Fruit fly (Drosophila melanogaster) whole organism, embryonic: Measurements from ENCODE around the gene CG1703.

Experiments used
- Atf3 ChIP-seq: fragments of 200-800 bp; sonication (Bioruptor generic); optimal IDR thresholded peaks from 3 replicates; lab custom pipeline; 2016; ENCODE audit warnings: missing biosample characterization, missing genetic modification characterization
- CG12104 ChIP-seq: fragments of 200-800 bp; sonication (Bioruptor generic); optimal IDR thresholded peaks from 3 replicates; lab custom pipeline; 2016; ENCODE audit warnings: missing biosample characterization, missing genetic modification characterization
- CG13424 ChIP-seq: fragments of 200-800 bp; sonication (Bioruptor generic); optimal IDR thresholded peaks from 2 replicates; lab custom pipeline; 2019; ENCODE audit warnings: missing biosample characterization, mild to moderate bottlenecking, missing genetic modification characterization, moderate library complexity
- CG1603 ChIP-seq: fragments of 200-800 bp; sonication (Bioruptor generic); optimal IDR thresholded peaks from 2 replicates; lab custom pipeline; 2019; ENCODE audit warnings: missing biosample characterization, mild to moderate bottlenecking, missing genetic modification characterization, moderate library complexity
- CG17328 ChIP-seq: fragments of 200-800 bp; sonication (Bioruptor generic); IDR thresholded peaks from 2 replicates; pipeline ENCODE4 v1.3.6; 2022; ENCODE audit warnings: missing biosample characterization, missing genetic modification characterization
- CG30403 ChIP-seq: fragments of 200-800 bp; sonication (Bioruptor generic); optimal IDR thresholded peaks from 3 replicates; lab custom pipeline; 2016; ENCODE audit warnings: missing biosample characterization, missing genetic modification characterization
- CG30431 ChIP-seq: fragments of 200-800 bp; sonication (Bioruptor generic); optimal IDR thresholded peaks from 2 replicates; lab custom pipeline; 2017; ENCODE audit warnings: missing biosample characterization, missing genetic modification characterization
- CG8944 ChIP-seq: fragments of 200-800 bp; sonication (Bioruptor generic); optimal IDR thresholded peaks from 3 replicates; lab custom pipeline; 2016; ENCODE audit warnings: missing biosample characterization, missing genetic modification characterization
- CG9437 ChIP-seq: fragments of 200-800 bp; sonication (Bioruptor generic); optimal IDR thresholded peaks from 2 replicates; lab custom pipeline; 2018; ENCODE audit warnings: missing biosample characterization, mild to moderate bottlenecking, missing genetic modification characterization
- CG9876 ChIP-seq: fragments of 200-800 bp; sonication (Bioruptor generic); optimal IDR thresholded peaks from 2 replicates; lab custom pipeline; 2016; ENCODE audit warnings: missing biosample characterization, missing genetic modification characterization
- Deaf1 ChIP-seq: fragments of 200-800 bp; optimal IDR thresholded peaks from 3 replicates; lab custom pipeline; 2019; ENCODE audit warnings: missing biosample characterization, mild to moderate bottlenecking, missing genetic modification characterization, moderate library complexity
- Dfd ChIP-seq, 2 experiments: fragments of >200 bp; optimal IDR thresholded peaks; 2 replicates each; lab custom pipeline; 2017; ENCODE audit warnings: missing biosample characterization in 2 of 2, missing genetic modification characterization in 2 of 2
- HLHmδ ChIP-seq: fragments of 200-800 bp; sonication (Bioruptor generic); optimal IDR thresholded peaks from 2 replicates; lab custom pipeline; 2018; ENCODE audit warnings: missing biosample characterization, mild to moderate bottlenecking, missing genetic modification characterization, moderate library complexity
- Hr78 ChIP-seq, 2 experiments: fragments of 200-800 bp in 1 of 2; fragments of >200 bp in 1 of 2; sonication (Bioruptor generic) in 1 of 2; optimal IDR thresholded peaks; 2 replicates each; lab custom pipeline; 2017 to 2019; ENCODE audit warnings: missing biosample characterization in 2 of 2, missing genetic modification characterization in 2 of 2, mild to moderate bottlenecking in 1 of 2, moderate library complexity in 1 of 2
- Med ChIP-seq: fragments of 200-800 bp; sonication (Bioruptor generic); peaks from one replicate; lab custom pipeline; 2016; ENCODE audit warnings: missing biosample characterization, missing genetic modification characterization, mild to moderate bottlenecking, inconsistent platforms, moderate library complexity
- Oaz ChIP-seq: fragments of 200-800 bp; sonication (Bioruptor generic); IDR thresholded peaks from 2 replicates; pipeline ENCODE4 v1.3.6; 2022; ENCODE audit warnings: missing biosample characterization, missing genetic modification characterization
- Pdp1 ChIP-seq, 2 experiments: fragments of 200-800 bp; sonication (Bioruptor generic); optimal IDR thresholded peaks; 3 replicates each; lab custom pipeline; 2016; ENCODE audit warnings: missing biosample characterization in 2 of 2, missing genetic modification characterization in 2 of 2, mild to moderate bottlenecking in 1 of 2, moderate library complexity in 1 of 2
- Sox100B ChIP-seq: fragments of 200-800 bp; sonication (Bioruptor generic); optimal IDR thresholded peaks from 3 replicates; lab custom pipeline; 2018; ENCODE audit warnings: missing biosample characterization, mild to moderate bottlenecking, missing genetic modification characterization
- ara ChIP-seq: fragments of 200-800 bp; sonication (Bioruptor generic); IDR thresholded peaks from 2 replicates; pipeline ENCODE4 v1.3.6; 2022; ENCODE audit warnings: missing biosample characterization, missing genetic modification characterization
- bab2 ChIP-seq: fragments of 200-800 bp; sonication (Bioruptor generic); optimal IDR thresholded peaks from 2 replicates; lab custom pipeline; 2016; ENCODE audit warnings: missing biosample characterization, missing genetic modification characterization
- bbx ChIP-seq: fragments of 200-800 bp; sonication (Bioruptor generic); IDR thresholded peaks from 2 replicates; pipeline ENCODE4 v1.3.6; 2022; ENCODE audit warnings: missing biosample characterization, missing genetic modification characterization; ENCODE audit not compliant: partially characterized antibody
- bcd ChIP-seq: fragments of 200-800 bp; sonication (Bioruptor generic); optimal IDR thresholded peaks from 2 replicates; lab custom pipeline; 2017; ENCODE audit warnings: missing biosample characterization, mild to moderate bottlenecking, missing genetic modification characterization
- chm ChIP-seq: fragments of 200-800 bp; sonication (Bioruptor generic); IDR thresholded peaks from 2 replicates; pipeline ENCODE4 v1.3.6; 2022; ENCODE audit warnings: missing biosample characterization, missing genetic modification characterization
- dati ChIP-seq: fragments of 200-800 bp; sonication (Bioruptor generic); IDR thresholded peaks from 2 replicates; pipeline ENCODE4 v1.3.6; 2022; ENCODE audit warnings: missing biosample characterization, missing genetic modification characterization
- dmrt11E ChIP-seq: fragments of 200-800 bp; sonication (Bioruptor generic); optimal IDR thresholded peaks from 3 replicates; lab custom pipeline; 2018; ENCODE audit warnings: missing biosample characterization, mild to moderate bottlenecking, missing genetic modification characterization, moderate library complexity
- emc ChIP-seq: fragments of 200-800 bp; sonication (Bioruptor generic); optimal IDR thresholded peaks from 2 replicates; lab custom pipeline; 2016; ENCODE audit warnings: missing biosample characterization, missing genetic modification characterization
- fd3F ChIP-seq: fragments of 200-800 bp; sonication (Bioruptor generic); optimal IDR thresholded peaks from 2 replicates; lab custom pipeline; 2018; ENCODE audit warnings: missing biosample characterization, mild to moderate bottlenecking, missing genetic modification characterization, moderate library complexity
- gfzf ChIP-seq: fragments of 200-800 bp; sonication (Bioruptor generic); optimal IDR thresholded peaks from 2 replicates; lab custom pipeline; 2016; ENCODE audit warnings: missing biosample characterization, mild to moderate bottlenecking, missing genetic modification characterization, moderate library complexity
- hbn ChIP-seq: fragments of 200-800 bp; sonication (Bioruptor generic); IDR thresholded peaks from 2 replicates; pipeline ENCODE4 v1.3.6; 2022; ENCODE audit warnings: missing biosample characterization, missing genetic modification characterization; ENCODE audit not compliant: partially characterized antibody
- hkb ChIP-seq, 2 experiments: fragments of 200-800 bp in 1 of 2; fragments of >200 bp in 1 of 2; sonication (Bioruptor generic) in 1 of 2; IDR thresholded peaks in 1 of 2; optimal IDR thresholded peaks in 1 of 2; 2 replicates each; pipeline versions ENCODE4 v1.3.6 to Lab custom; 2017 to 2022; ENCODE audit warnings: missing biosample characterization in 1 of 2, missing genetic modification characterization in 1 of 2
- jumu ChIP-seq: fragments of 200-800 bp; sonication (Bioruptor generic); optimal IDR thresholded peaks from 3 replicates; lab custom pipeline; 2016; ENCODE audit warnings: missing biosample characterization, missing genetic modification characterization
- lbe ChIP-seq: fragments of 200-800 bp; sonication (Bioruptor generic); optimal IDR thresholded peaks from 2 replicates; lab custom pipeline; 2016; ENCODE audit warnings: missing biosample characterization, mild to moderate bottlenecking, missing genetic modification characterization
- lola ChIP-seq, 3 experiments: fragments of >200 bp in 2 of 3; fragments of 200-800 bp in 1 of 3; sonication (Bioruptor generic) in 1 of 3; optimal IDR thresholded peaks; 2 replicates each; lab custom pipeline; 2017 to 2019; ENCODE audit warnings: missing biosample characterization in 3 of 3, missing genetic modification characterization in 3 of 3, mild to moderate bottlenecking in 1 of 3, moderate library complexity in 1 of 3
- peb ChIP-seq: fragments of 200-800 bp; sonication (Bioruptor generic); IDR thresholded peaks from 2 replicates; pipeline ENCODE4 v1.3.6; 2022; ENCODE audit warnings: missing biosample characterization, missing genetic modification characterization
- pho ChIP-seq: fragments of 200-800 bp; sonication (Bioruptor generic); optimal IDR thresholded peaks from 2 replicates; lab custom pipeline; 2016; ENCODE audit warnings: missing biosample characterization, missing genetic modification characterization
- pum ChIP-seq: fragments of 200-800 bp; sonication (Bioruptor generic); optimal IDR thresholded peaks from 2 replicates; lab custom pipeline; 2016; ENCODE audit warnings: missing biosample characterization, missing genetic modification characterization
- rib ChIP-seq: fragments of 200-800 bp; sonication (Bioruptor generic); IDR thresholded peaks from 2 replicates; pipeline ENCODE4 v1.3.6; 2022; ENCODE audit warnings: missing biosample characterization, missing genetic modification characterization
- schlank ChIP-seq: fragments of 200-800 bp; sonication (Bioruptor generic); optimal IDR thresholded peaks from 2 replicates; lab custom pipeline; 2018; ENCODE audit warnings: missing biosample characterization, mild to moderate bottlenecking, missing genetic modification characterization
- sens ChIP-seq: fragments of 200-800 bp; sonication (Bioruptor generic); peaks from one replicate; lab custom pipeline; 2016; ENCODE audit warnings: missing biosample characterization, missing genetic modification characterization
- shn ChIP-seq: fragments of 200-800 bp; sonication (Bioruptor generic); optimal IDR thresholded peaks from 3 replicates; lab custom pipeline; 2016; ENCODE audit warnings: missing biosample characterization, missing genetic modification characterization
- sim ChIP-seq: fragments of 200-800 bp; sonication (Bioruptor generic); IDR thresholded peaks from 2 replicates; pipeline ENCODE4 v1.3.6; 2022; ENCODE audit warnings: missing biosample characterization, missing genetic modification characterization
- slbo ChIP-seq: fragments of 200-800 bp; sonication (Bioruptor generic); IDR thresholded peaks from 2 replicates; pipeline ENCODE4 v1.3.6; 2022; ENCODE audit warnings: missing biosample characterization, missing genetic modification characterization
- so ChIP-seq: fragments of 200-800 bp; sonication (Bioruptor generic); IDR thresholded peaks from 3 replicates; pipeline ENCODE4 v1.3.6; 2022; ENCODE audit warnings: missing biosample characterization, missing genetic modification characterization
- stwl ChIP-seq: fragments of 200-800 bp; sonication (Bioruptor generic); optimal IDR thresholded peaks from 3 replicates; lab custom pipeline; 2018; ENCODE audit warnings: missing biosample characterization, mild to moderate bottlenecking, missing genetic modification characterization, moderate library complexity
- tin ChIP-seq: fragments of 200-800 bp; sonication (Bioruptor generic); optimal IDR thresholded peaks from 3 replicates; lab custom pipeline; 2016; ENCODE audit warnings: missing biosample characterization, missing genetic modification characterization
- tna ChIP-seq: fragments of 200-800 bp; sonication (Bioruptor generic); IDR thresholded peaks from 2 replicates; pipeline ENCODE4 v1.3.6; 2022; ENCODE audit warnings: missing biosample characterization, missing genetic modification characterization; ENCODE audit not compliant: partially characterized antibody
- trem ChIP-seq: fragments of 200-800 bp; optimal IDR thresholded peaks from 3 replicates; lab custom pipeline; 2019; ENCODE audit warnings: missing biosample characterization, mild to moderate bottlenecking, missing genetic modification characterization, moderate library complexity
- twi ChIP-seq: fragments of 200-800 bp; optimal IDR thresholded peaks from 2 replicates; lab custom pipeline; 2019; ENCODE audit warnings: missing biosample characterization, mild to moderate bottlenecking, missing genetic modification characterization, moderate library complexity
- vfl ChIP-seq: fragments of 200-800 bp; sonication (Bioruptor generic); optimal IDR thresholded peaks from 2 replicates; lab custom pipeline; 2016; ENCODE audit warnings: missing biosample characterization, missing genetic modification characterization
- vvl ChIP-seq: fragments of 200-800 bp; sonication (Bioruptor generic); IDR thresholded peaks from 2 replicates; pipeline ENCODE4 v1.3.6; 2022; ENCODE audit warnings: missing biosample characterization, missing genetic modification characterization

The CG1703 gene

DNA sequence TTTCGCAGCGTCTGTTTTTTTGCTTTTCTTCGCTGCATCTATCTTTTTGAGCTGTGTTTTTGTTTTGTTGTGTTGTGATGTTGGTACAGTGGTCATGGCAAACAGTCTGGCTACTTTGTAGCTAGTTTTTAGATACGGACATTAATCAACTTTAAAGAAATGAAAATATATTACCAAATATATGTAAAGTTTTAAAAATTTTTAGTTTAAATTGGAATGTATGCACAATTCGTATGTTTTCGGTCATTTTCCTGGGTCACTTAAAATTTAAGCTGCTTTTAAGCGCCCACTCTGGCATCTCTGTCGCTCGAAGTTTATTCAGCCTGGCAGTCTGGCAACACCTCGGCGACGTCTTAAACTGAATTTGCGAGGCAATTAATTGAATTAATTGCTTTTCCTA is 35.2 kb upstream of the CG1703 start, which contains the start of gene CG11695 (continued):
- TF ChIP-seq dmrt11E (tag; lab: Kevin White, UChicago): peak; percentile 63
- peak; percentile 46 for TF ChIP-seq lbe
- no peak for TF ChIP-seq rib
- peak; percentile 80 for TF ChIP-seq slbo (GFP tag; lab: Robert Waterston, UW)
- 0 out of 2 replicates have a peak, but pooled peaks have one; percentile 42 for TF ChIP-seq CG17328
- TF ChIP-seq tin: peak; percentile 50
- TF ChIP-seq Dfd (GFP tag; optimal IDR thresholded peaks at IDR 0.05; lab: Kevin White, UChicago): no peak
- TF ChIP-seq peb (GFP tag; lab: Robert Waterston, UW): peak; percentile 45; the same call in 1 of the 2 replicates
- TF ChIP-seq Oaz (GFP tag; lab: Robert Waterston, UW): 0 out of 2 replicates have a peak, but pooled peaks have one; percentile 42
- peak in 1 of 3 experiments; percentile 58 for TF ChIP-seq lola (GFP tag; optimal IDR thresholded peaks at IDR 0.05; lab: Kevin White, UChicago)
- no peak for TF ChIP-seq shn
- peak; percentile 35 to 47 for TF ChIP-seq Pdp1 (GFP tag; optimal IDR thresholded peaks at IDR 0.05; lab: Kevin White, UChicago)
- TF ChIP-seq pho (GFP tag; lab: Kevin White, UChicago): peak; percentile 35
- TF ChIP-seq bcd (GFP tag; lab: Kevin White, UChicago): peak; percentile 45
- peak; percentile 34 for TF ChIP-seq stwl (tag; lab: Kevin White, UChicago)
- peak; percentile 0 for TF ChIP-seq CG9876 (GFP tag; lab: Kevin White, UChicago)
- TF ChIP-seq dati (GFP tag; lab: Robert Waterston, UW): no peak
- TF ChIP-seq CG30403: peak; percentile 73
- TF ChIP-seq pum (GFP tag; lab: Kevin White, UChicago): peak; percentile 40
- TF ChIP-seq HLHmδ (GFP tag; lab: Kevin White, UChicago): no peak
- TF ChIP-seq gfzf (GFP tag; lab: Kevin White, UChicago): peak; percentile 33
- peak; percentile 43 for TF ChIP-seq twi
- TF ChIP-seq bab2 (GFP tag; lab: Kevin White, UChicago): peak; percentile 40
- TF ChIP-seq ara (GFP tag; lab: Robert Waterston, UW): no peak
- no peak for TF ChIP-seq so (GFP tag; lab: Robert Waterston, UW)
- TF ChIP-seq vvl (GFP tag; lab: Robert Waterston, UW): peak; percentile 52; the same call in 1 of the 2 replicates
- TF ChIP-seq sim (GFP tag; lab: Robert Waterston, UW): no peak
- peak; percentile 63 for TF ChIP-seq trem (tag; lab: Kevin White, UChicago)
- TF ChIP-seq vfl: no peak
- TF ChIP-seq Med: peak; percentile 91
- peak; percentile 16 for TF ChIP-seq CG12104 (GFP tag; lab: Kevin White, UChicago)
- TF ChIP-seq bbx (GFP tag; lab: Robert Waterston, UW): no peak
- peak; percentile 78 for TF ChIP-seq CG13424 (tag; lab: Kevin White, UChicago)
- peak; percentile 25 for TF ChIP-seq Deaf1 (tag; lab: Kevin White, UChicago)
- TF ChIP-seq Atf3 (GFP tag; lab: Kevin White, UChicago): no peak
- no peak for TF ChIP-seq tna (GFP tag; lab: Robert Waterston, UW)
- TF ChIP-seq CG9437: no peak
- TF ChIP-seq sens (GFP tag; lab: Kevin White, UChicago): peak; percentile 92
- TF ChIP-seq Hr78 (GFP tag; optimal IDR thresholded peaks at IDR 0.05; lab: Kevin White, UChicago): no peak
- TF ChIP-seq jumu (GFP tag; lab: Kevin White, UChicago): peak; percentile 8
- peak; percentile 47 for TF ChIP-seq fd3F (GFP tag; lab: Kevin White, UChicago)
- peak; percentile 51 for TF ChIP-seq hkb (optimal IDR thresholded peaks at IDR 0.05; lab: Kevin White, UChicago)
- TF ChIP-seq hkb (GFP tag; IDR thresholded peaks at IDR 0.05; lab: Robert Waterston, UW): peak; percentile 25; the same call in 1 of the 2 replicates
- TF ChIP-seq emc (GFP tag; lab: Kevin White, UChicago): no peak
- TF ChIP-seq chm (GFP tag; lab: Robert Waterston, UW): peak; percentile 36; the same call in 1 of the 2 replicates
- no peak for TF ChIP-seq Sox100B (GFP tag; lab: Kevin White, UChicago)
- peak; percentile 51 for TF ChIP-seq CG1603
- TF ChIP-seq schlank (tag; lab: Kevin White, UChicago): peak; percentile 36
- TF ChIP-seq CG8944 (GFP tag; lab: Kevin White, UChicago): no peak
- no peak for TF ChIP-seq hbn
- no peak for TF ChIP-seq CG30431 (GFP tag; lab: Kevin White, UChicago)
